Fruit fly (Drosophila melanogaster): ENCODE measurements around the gene CG12170.

- TF ChIP-seq CG9948 (tag; optimal IDR thresholded peaks at IDR 0.05): no peak
- no peak for TF ChIP-seq EcR (GFP tag; optimal IDR thresholded peaks at IDR 0.05)
- no peak for TF ChIP-seq Ets98B (GFP tag; IDR thresholded peaks at IDR 0.05)
- no peak for TF ChIP-seq fd96Ca (GFP tag; IDR thresholded peaks at IDR 0.05)
- TF ChIP-seq CG17806 (tag; optimal IDR thresholded peaks at IDR 0.05): no peak
- TF ChIP-seq CG14655 (GFP tag; optimal IDR thresholded peaks at IDR 0.05): no peak
Observed at dm6 chr3R:5622406-5622752, 14.7 kb upstream of the CG12170 start.

Data from whole organism, pupa.